Fruit fly (Drosophila melanogaster) whole organism, embryonic: ENCODE data around the gene Acn.

Experiments used
- ATbp ChIP-seq: fragments of 200-800 bp; sonication (Bioruptor generic); optimal IDR thresholded peaks from 2 replicates; lab custom pipeline; 2017; ENCODE audit warnings: missing biosample characterization, mild to moderate bottlenecking, missing genetic modification characterization, missing genetic modification reagents
- CG1024 ChIP-seq: fragments of 200-800 bp; sonication (Bioruptor generic); IDR thresholded peaks from 2 replicates; pipeline ENCODE4 v1.3.6; 2022; ENCODE audit warnings: missing biosample characterization, missing genetic modification characterization
- CG10321 ChIP-seq: fragments of 200-800 bp; sonication (Bioruptor generic); IDR thresholded peaks from 2 replicates; pipeline ENCODE4 v1.3.6; 2022; ENCODE audit warnings: missing biosample characterization, missing genetic modification characterization
- CG11696 ChIP-seq: fragments of 200-800 bp; sonication (Bioruptor generic); IDR thresholded peaks from 2 replicates; pipeline ENCODE4 v1.3.6; 2022; ENCODE audit warnings: missing biosample characterization, missing genetic modification characterization
- CG1792 ChIP-seq: fragments of 200-800 bp; sonication (Bioruptor generic); optimal IDR thresholded peaks from 2 replicates; lab custom pipeline; 2016; ENCODE audit warnings: missing biosample characterization, missing genetic modification characterization
- CG4820 ChIP-seq: fragments of 200-800 bp; sonication (Bioruptor generic); optimal IDR thresholded peaks from 3 replicates; lab custom pipeline; 2016; ENCODE audit warnings: missing biosample characterization, missing genetic modification characterization
- CG6272 ChIP-seq: fragments of 200-800 bp; sonication (Bioruptor generic); IDR thresholded peaks from 2 replicates; pipeline ENCODE4 v1.3.6; 2022; ENCODE audit warnings: missing biosample characterization, missing genetic modification characterization
- CG6689 ChIP-seq: fragments of 200-800 bp; sonication (Bioruptor generic); IDR thresholded peaks from 2 replicates; pipeline ENCODE4 v1.3.6; 2022; ENCODE audit warnings: missing biosample characterization, missing genetic modification characterization
- CG6813 ChIP-seq: fragments of 200-800 bp; sonication (Bioruptor generic); optimal IDR thresholded peaks from 2 replicates; lab custom pipeline; 2017; ENCODE audit warnings: missing biosample characterization, missing genetic modification characterization, mild to moderate bottlenecking, moderate library complexity, missing genetic modification reagents
- CG8089 ChIP-seq: fragments of 200-800 bp; sonication (Bioruptor generic); optimal IDR thresholded peaks from 3 replicates; lab custom pipeline; 2016; ENCODE audit warnings: missing biosample characterization, missing genetic modification characterization
- CG8281 ChIP-seq: fragments of 200-800 bp; sonication (Bioruptor generic); optimal IDR thresholded peaks from 2 replicates; lab custom pipeline; 2018; ENCODE audit warnings: missing biosample characterization, mild to moderate bottlenecking, missing genetic modification characterization, moderate library complexity
- CG8388 ChIP-seq: fragments of 200-800 bp; sonication (Bioruptor generic); optimal IDR thresholded peaks from 2 replicates; lab custom pipeline; 2019; ENCODE audit warnings: missing biosample characterization, mild to moderate bottlenecking, missing genetic modification characterization, moderate library complexity
- CG9609 ChIP-seq: fragments of 200-800 bp; sonication (Bioruptor generic); optimal IDR thresholded peaks from 3 replicates; lab custom pipeline; 2016; ENCODE audit warnings: missing biosample characterization, missing genetic modification characterization
- CG9817 ChIP-seq: fragments of 200-800 bp; sonication (Bioruptor generic); optimal IDR thresholded peaks from 2 replicates; lab custom pipeline; 2018; ENCODE audit warnings: missing biosample characterization, mild to moderate bottlenecking, missing genetic modification characterization, moderate library complexity
- Dad ChIP-seq: fragments of 200-800 bp; sonication (Bioruptor generic); optimal IDR thresholded peaks from 3 replicates; lab custom pipeline; 2016; ENCODE audit warnings: missing biosample characterization, missing genetic modification characterization
- Deaf1 ChIP-seq: fragments of 200-800 bp; optimal IDR thresholded peaks from 3 replicates; lab custom pipeline; 2019; ENCODE audit warnings: missing biosample characterization, mild to moderate bottlenecking, missing genetic modification characterization, moderate library complexity
- Drgx ChIP-seq: fragments of 200-800 bp; sonication (Bioruptor generic); IDR thresholded peaks from 2 replicates; pipeline ENCODE4 v1.3.6; 2022; ENCODE audit warnings: missing biosample characterization, missing genetic modification characterization
- E2f1 ChIP-seq: fragments of 200-800 bp; sonication (Bioruptor generic); IDR thresholded peaks from 2 replicates; pipeline ENCODE4 v1.3.6; 2022; ENCODE audit warnings: missing biosample characterization, missing genetic modification characterization
- HHEX ChIP-seq: fragments of 200-800 bp; sonication (Bioruptor generic); optimal IDR thresholded peaks from 3 replicates; lab custom pipeline; 2017; ENCODE audit warnings: missing biosample characterization, mild to moderate bottlenecking, missing genetic modification characterization, missing genetic modification reagents
- Hey ChIP-seq: fragments of 200-800 bp; sonication (Bioruptor generic); optimal IDR thresholded peaks from 3 replicates; lab custom pipeline; 2018; ENCODE audit warnings: missing biosample characterization, mild to moderate bottlenecking, missing genetic modification characterization
- Hmr ChIP-seq: fragments of 200-800 bp; sonication (Bioruptor generic); optimal IDR thresholded peaks from 3 replicates; lab custom pipeline; 2017; ENCODE audit warnings: mild to moderate bottlenecking, missing biosample characterization, missing genetic modification reagents, missing genetic modification characterization
- Lim3 ChIP-seq: fragments of 200-800 bp; sonication (Bioruptor generic); IDR thresholded peaks from 2 replicates; pipeline ENCODE4 v1.3.6; 2022; ENCODE audit warnings: missing biosample characterization, missing genetic modification characterization
- Lpt ChIP-seq: fragments of >200 bp; optimal IDR thresholded peaks from 2 replicates; lab custom pipeline; 2018; ENCODE audit warnings: missing biosample characterization, missing genetic modification characterization
- Meics ChIP-seq: fragments of 200-800 bp; sonication (Bioruptor generic); optimal IDR thresholded peaks from 2 replicates; lab custom pipeline; 2017; ENCODE audit warnings: missing biosample characterization, mild to moderate bottlenecking, missing genetic modification characterization
- NK7.1 ChIP-seq: fragments of 200-800 bp; sonication (Bioruptor generic); optimal IDR thresholded peaks from 3 replicates; lab custom pipeline; 2016; ENCODE audit warnings: missing biosample characterization, missing genetic modification characterization
- Ravus ChIP-seq: fragments of 200-800 bp; sonication (Bioruptor generic); IDR thresholded peaks from 2 replicates; pipeline ENCODE4 v1.3.6; 2022; ENCODE audit warnings: missing biosample characterization, missing genetic modification characterization
- Sin3A ChIP-seq: fragments of >200 bp; optimal IDR thresholded peaks from 2 replicates; lab custom pipeline; 2018
- Vsx1 ChIP-seq: fragments of 200-800 bp; sonication (Bioruptor generic); optimal IDR thresholded peaks from 2 replicates; lab custom pipeline; 2017; ENCODE audit warnings: missing biosample characterization, mild to moderate bottlenecking, missing genetic modification characterization, missing genetic modification reagents
- Xbp1 ChIP-seq: fragments of 200-800 bp; sonication (Bioruptor generic); optimal IDR thresholded peaks from 3 replicates; lab custom pipeline; 2016; ENCODE audit warnings: missing biosample characterization, mild to moderate bottlenecking, missing genetic modification characterization
- ap ChIP-seq: fragments of 200-800 bp; sonication (Bioruptor generic); IDR thresholded peaks from 2 replicates; pipeline ENCODE4 v1.3.6; 2022; ENCODE audit warnings: missing biosample characterization, missing genetic modification characterization
- crp ChIP-seq, 2 experiments: fragments of 200-800 bp; sonication (Bioruptor generic); optimal IDR thresholded peaks; 2 replicates in 1 of 2; 3 replicates in 1 of 2; lab custom pipeline; 2017; ENCODE audit warnings: missing biosample characterization in 2 of 2, missing genetic modification characterization in 2 of 2, mild to moderate bottlenecking in 1 of 2, moderate library complexity in 1 of 2
- cwo ChIP-seq: fragments of 200-800 bp; sonication (Bioruptor generic); optimal IDR thresholded peaks from 3 replicates; lab custom pipeline; 2017; ENCODE audit warnings: missing biosample characterization, missing genetic modification characterization, mild to moderate bottlenecking, moderate library complexity, missing genetic modification reagents
- dan ChIP-seq: fragments of 200-800 bp; sonication (Bioruptor generic); IDR thresholded peaks from 2 replicates; pipeline ENCODE4 v1.3.6; 2022; ENCODE audit warnings: missing biosample characterization, missing genetic modification characterization
- danr ChIP-seq: fragments of 200-800 bp; sonication (Bioruptor generic); IDR thresholded peaks from 2 replicates; pipeline ENCODE4 v1.3.6; 2022; ENCODE audit warnings: missing biosample characterization, missing genetic modification characterization
- dm ChIP-seq: fragments of 200-800 bp; sonication (Bioruptor generic); optimal IDR thresholded peaks from 3 replicates; lab custom pipeline; 2016; ENCODE audit warnings: missing biosample characterization, missing genetic modification characterization
- emc ChIP-seq: fragments of 200-800 bp; sonication (Bioruptor generic); optimal IDR thresholded peaks from 2 replicates; lab custom pipeline; 2016; ENCODE audit warnings: missing biosample characterization, missing genetic modification characterization
- ems ChIP-seq: fragments of 200-800 bp; sonication (Bioruptor generic); optimal IDR thresholded peaks from 3 replicates; lab custom pipeline; 2016; ENCODE audit warnings: missing biosample characterization, missing genetic modification characterization
- eyg ChIP-seq: fragments of 200-800 bp; sonication (Bioruptor generic); optimal IDR thresholded peaks from 3 replicates; lab custom pipeline; 2016; ENCODE audit warnings: missing biosample characterization, missing genetic modification characterization
- fd102C ChIP-seq: fragments of 200-800 bp; sonication (Bioruptor generic); optimal IDR thresholded peaks from 2 replicates; lab custom pipeline; 2018; ENCODE audit warnings: missing biosample characterization, mild to moderate bottlenecking, missing genetic modification characterization, moderate library complexity
- fd64A ChIP-seq: fragments of 200-800 bp; sonication (Bioruptor generic); optimal IDR thresholded peaks from 3 replicates; lab custom pipeline; 2018; ENCODE audit warnings: missing biosample characterization, mild to moderate bottlenecking, missing genetic modification characterization
- hbn ChIP-seq: fragments of 200-800 bp; sonication (Bioruptor generic); IDR thresholded peaks from 2 replicates; pipeline ENCODE4 v1.3.6; 2022; ENCODE audit warnings: missing biosample characterization, missing genetic modification characterization; ENCODE audit not compliant: partially characterized antibody
- ken ChIP-seq: fragments of 200-800 bp; sonication (Bioruptor generic); IDR thresholded peaks from 3 replicates; pipeline ENCODE4 v1.3.6; 2022; ENCODE audit warnings: missing biosample characterization, missing genetic modification characterization
- mirr ChIP-seq: fragments of 200-800 bp; sonication (Bioruptor generic); optimal IDR thresholded peaks from 3 replicates; lab custom pipeline; 2018; ENCODE audit warnings: missing biosample characterization, mild to moderate bottlenecking, missing genetic modification characterization
- peb ChIP-seq: fragments of 200-800 bp; sonication (Bioruptor generic); IDR thresholded peaks from 2 replicates; pipeline ENCODE4 v1.3.6; 2022; ENCODE audit warnings: missing biosample characterization, missing genetic modification characterization
- sc ChIP-seq, 3 experiments: fragments of >200 bp in 2 of 3; fragments of 200-800 bp in 1 of 3; sonication (Bioruptor generic) in 1 of 3; optimal IDR thresholded peaks; 2 replicates in 2 of 3; 3 replicates in 1 of 3; lab custom pipeline; 2017; ENCODE audit warnings: mild to moderate bottlenecking in 1 of 3, missing biosample characterization in 1 of 3, missing genetic modification characterization in 1 of 3, missing genetic modification reagents in 1 of 3
- sd ChIP-seq: fragments of 200-800 bp; sonication (Bioruptor generic); optimal IDR thresholded peaks from 3 replicates; lab custom pipeline; 2018; ENCODE audit warnings: missing biosample characterization, mild to moderate bottlenecking, missing genetic modification characterization, moderate library complexity
- sna ChIP-seq: fragments of 200-800 bp; sonication (Bioruptor generic); IDR thresholded peaks from 2 replicates; pipeline ENCODE4 v1.3.6; 2022; ENCODE audit warnings: missing biosample characterization, missing genetic modification characterization; ENCODE audit not compliant: partially characterized antibody
- sqz ChIP-seq: fragments of 200-800 bp; sonication (Bioruptor generic); optimal IDR thresholded peaks from 3 replicates; lab custom pipeline; 2018; ENCODE audit warnings: missing biosample characterization, mild to moderate bottlenecking, missing genetic modification characterization
- sug ChIP-seq: fragments of 200-800 bp; optimal IDR thresholded peaks from 2 replicates; lab custom pipeline; 2019; ENCODE audit warnings: missing biosample characterization, mild to moderate bottlenecking, missing genetic modification characterization, moderate library complexity
- tll ChIP-seq, 2 experiments: fragments of 200-800 bp in 1 of 2; fragments of >200 bp in 1 of 2; sonication (Bioruptor generic) in 1 of 2; optimal IDR thresholded peaks; 2 replicates each; lab custom pipeline; 2017 to 2019; ENCODE audit warnings: missing biosample characterization in 2 of 2, missing genetic modification characterization in 2 of 2, mild to moderate bottlenecking in 1 of 2, moderate library complexity in 1 of 2
- zf30C ChIP-seq: fragments of 200-800 bp; sonication (Bioruptor generic); optimal IDR thresholded peaks from 3 replicates; lab custom pipeline; 2018; ENCODE audit warnings: missing biosample characterization, mild to moderate bottlenecking, missing genetic modification characterization

Gene Acn

dm6 chr2L:19002959-19003371 lies 42.2 kb upstream of the Acn start, which contains the start of gene CG31793 (continued):
- TF ChIP-seq E2f1 (GFP tag; lab: Robert Waterston, UW) = peak; percentile 25; the same call in 1 of the 2 replicates
- TF ChIP-seq crp (GFP tag; optimal IDR thresholded peaks at IDR 0.05; lab: Kevin White, UChicago) = peak in 1 of 2 experiments; percentile 81
- TF ChIP-seq ems (GFP tag; lab: Kevin White, UChicago) = no peak
- TF ChIP-seq Lpt (GFP tag; lab: Kevin White, UChicago) = no peak
- TF ChIP-seq Hmr (GFP tag; lab: Kevin White, UChicago) = peak; percentile 72
- TF ChIP-seq sd (tag; lab: Kevin White, UChicago) = peak; percentile 34
- TF ChIP-seq ken (GFP tag; lab: Robert Waterston, UW) = no peak
- TF ChIP-seq fd102C = no peak
- no peak for TF ChIP-seq fd64A (GFP tag; lab: Kevin White, UChicago)
- TF ChIP-seq CG9609 (GFP tag; lab: Kevin White, UChicago) = no peak
- TF ChIP-seq CG11696 (GFP tag; lab: Robert Waterston, UW) = 0 out of 2 replicates have a peak, but pooled peaks have one; percentile 27
- no peak for TF ChIP-seq ATbp (GFP tag; lab: Kevin White, UChicago)
- TF ChIP-seq dan (GFP tag; lab: Robert Waterston, UW) = no peak
- TF ChIP-seq Xbp1 (GFP tag; lab: Kevin White, UChicago) = no peak
- no peak for TF ChIP-seq CG8089 (GFP tag; lab: Kevin White, UChicago)
- no peak for TF ChIP-seq CG1792 (GFP tag; lab: Kevin White, UChicago)
- no peak for TF ChIP-seq tll (GFP tag; optimal IDR thresholded peaks at IDR 0.05; lab: Kevin White, UChicago)
- TF ChIP-seq CG6272 (GFP tag; lab: Robert Waterston, UW) = no peak
- no peak for TF ChIP-seq CG8281 (tag; lab: Kevin White, UChicago)
- no peak for TF ChIP-seq eyg (GFP tag; lab: Kevin White, UChicago)
- TF ChIP-seq CG1024 = no peak
- no peak for TF ChIP-seq sqz
- no peak for TF ChIP-seq dm (GFP tag; lab: Kevin White, UChicago)
- no peak for TF ChIP-seq peb (GFP tag; lab: Robert Waterston, UW)
- peak; percentile 42 for TF ChIP-seq Deaf1
- peak; percentile 39; the same call in 1 of the 2 replicates for TF ChIP-seq CG6689 (GFP tag; lab: Robert Waterston, UW)
- no peak for TF ChIP-seq CG4820 (GFP tag; lab: Kevin White, UChicago)
- peak; percentile 73 for TF ChIP-seq Drgx (GFP tag; lab: Robert Waterston, UW)
- TF ChIP-seq emc (GFP tag; lab: Kevin White, UChicago) = no peak
- TF ChIP-seq NK7.1 (GFP tag; lab: Kevin White, UChicago) = no peak
- no peak for TF ChIP-seq Lim3 (GFP tag; lab: Robert Waterston, UW)
- TF ChIP-seq Hey (tag; lab: Kevin White, UChicago) = no peak
- TF ChIP-seq Vsx1 (GFP tag; lab: Kevin White, UChicago) = peak; percentile 4
- TF ChIP-seq ap (GFP tag; lab: Robert Waterston, UW) = no peak
- no peak for TF ChIP-seq Dad (GFP tag; lab: Kevin White, UChicago)
- no peak for TF ChIP-seq Ravus (GFP tag; lab: Robert Waterston, UW)
- peak; percentile 36 for TF ChIP-seq CG8388 (GFP tag; lab: Kevin White, UChicago)
- TF ChIP-seq mirr = peak; percentile 74
- TF ChIP-seq Meics = peak; percentile 78
- peak; percentile 20 for TF ChIP-seq CG9817 (tag; lab: Kevin White, UChicago)
- TF ChIP-seq hbn (GFP tag; lab: Robert Waterston, UW) = no peak
- TF ChIP-seq sug (tag; lab: Kevin White, UChicago) = peak; percentile 68
- peak; percentile 73 for TF ChIP-seq cwo (GFP tag; lab: Kevin White, UChicago)
- peak; percentile 33; the same call in 1 of the 2 replicates for TF ChIP-seq CG10321
- no peak for TF ChIP-seq zf30C (GFP tag; lab: Kevin White, UChicago)
- TF ChIP-seq sna (GFP tag; lab: Robert Waterston, UW) = no peak
- no peak for TF ChIP-seq sc (optimal IDR thresholded peaks at IDR 0.05; lab: Kevin White, UChicago)
- no peak for TF ChIP-seq sc (GFP tag; optimal IDR thresholded peaks at IDR 0.05; lab: Kevin White, UChicago)
- TF ChIP-seq CG6813 (GFP tag; lab: Kevin White, UChicago) = peak; percentile 37
- no peak for TF ChIP-seq Sin3A
- no peak for TF ChIP-seq danr (GFP tag; lab: Robert Waterston, UW)
- peak; percentile 26 for TF ChIP-seq HHEX (GFP tag; lab: Kevin White, UChicago)
